Worm (Caenorhabditis elegans): ENCODE results near the gene sms-2.
A peak's percentile ranks its signal among the peaks of the same experiment; 100 is the strongest.

The sms-2 gene

ce11 chrX:957581-957980, 8.9 kb upstream of the sms-2 start, which contains the start of gene chil-10:
chil-10 (plus strand) TSS chrX:957881.
- no peak for TF ChIP-seq aly-1 (tag; optimal IDR thresholded peaks at IDR 0.05)
- TF ChIP-seq tra-4 (tag; optimal IDR thresholded peaks at IDR 0.05) = no peak
- no peak for TF ChIP-seq ceh-36 (tag; optimal IDR thresholded peaks at IDR 0.05)

- no peak for TF ChIP-seq aly-1 (tag; optimal IDR thresholded peaks at IDR 0.05)
- peak; percentile 38 for TF ChIP-seq hmg-4 (GFP tag; optimal IDR thresholded peaks at IDR 0.05)
Measured at ce11 chrX:954499-955061, 5.9 kb upstream of the sms-2 start, which contains the start of gene apm-3. apm-3 (plus strand) TSS chrX:954975.

ce11 chrX:952557-953083, 3.9 kb upstream of the sms-2 start:
- no peak for TF ChIP-seq ceh-36 (tag; optimal IDR thresholded peaks at IDR 0.05)
- peak; percentile 31 for TF ChIP-seq F13C5.2 (tag; optimal IDR thresholded peaks at IDR 0.05)

- no peak for TF ChIP-seq scrt-1 (GFP tag; IDR thresholded peaks at IDR 0.05)
Measured at ce11 chrX:950482-950881, 1.8 kb upstream of the sms-2 start, which contains the start of gene arr-1. arr-1 (plus strand) TSS chrX:950782.

DNA sequence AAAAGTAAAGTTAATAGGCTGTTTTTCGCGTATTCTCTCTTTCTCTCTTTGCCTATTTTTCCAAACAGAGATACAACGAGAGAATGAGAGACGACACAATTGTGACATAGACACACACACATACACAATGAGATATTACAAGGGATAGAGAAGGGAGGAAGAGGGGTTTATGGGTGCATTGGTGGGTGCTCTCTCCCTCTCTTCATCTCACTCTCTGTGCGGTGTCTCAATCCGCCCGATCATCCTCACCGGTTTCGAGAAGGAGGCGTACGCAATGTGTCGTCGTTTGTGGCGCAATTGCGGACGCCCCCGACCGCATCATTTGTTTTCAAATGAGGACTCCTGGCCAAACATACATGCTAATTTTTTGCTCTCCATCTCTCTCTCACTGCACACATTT, 783 bp upstream of the sms-2 start:
- TF ChIP-seq ceh-36 (tag; optimal IDR thresholded peaks at IDR 0.05) = peak; percentile 38
- TF ChIP-seq tbx-37 (GFP tag; conservative IDR thresholded peaks at IDR 0.05) = no peak
- peak; percentile 10 for TF ChIP-seq hnd-1 (tag; optimal IDR thresholded peaks at IDR 0.05)
- peak; percentile 67 for TF ChIP-seq aly-1 (tag; optimal IDR thresholded peaks at IDR 0.05)
- no peak for TF ChIP-seq ceh-13 (GFP tag; optimal IDR thresholded peaks at IDR 0.05)
- no peak for TF ChIP-seq ama-1 (optimal IDR thresholded peaks at IDR 0.05)
- TF ChIP-seq pes-1 (GFP tag; IDR thresholded peaks at IDR 0.05) = peak; percentile 23; the same call in 1 of the 2 replicates
- peak; percentile 68; the same call in 1 of the 2 replicates for TF ChIP-seq sea-1 (GFP tag; conservative IDR thresholded peaks at IDR 0.05)
- TF ChIP-seq F13C5.2 (tag; optimal IDR thresholded peaks at IDR 0.05) = peak; percentile 95
- peak; percentile 25; the same call in 1 of the 2 replicates for TF ChIP-seq tbx-11 (GFP tag; IDR thresholded peaks at IDR 0.05)
- no peak for TF ChIP-seq tra-4 (tag; optimal IDR thresholded peaks at IDR 0.05)
- peak; percentile 36 for TF ChIP-seq B0310.2 (tag; optimal IDR thresholded peaks at IDR 0.05)
- peak; percentile 98 for TF ChIP-seq hmg-4 (GFP tag; optimal IDR thresholded peaks at IDR 0.05)
- peak; percentile 69 for TF ChIP-seq ets-7 (tag; optimal IDR thresholded peaks at IDR 0.05)
- peak; percentile 57; the same call in 1 of the 2 replicates for TF ChIP-seq flt-1 (GFP tag; IDR thresholded peaks at IDR 0.05)
- TF ChIP-seq hmbx-1 (tag; optimal IDR thresholded peaks at IDR 0.05) = no peak
- peak; percentile 64 for TF ChIP-seq scrt-1 (GFP tag; IDR thresholded peaks at IDR 0.05)

DNA sequence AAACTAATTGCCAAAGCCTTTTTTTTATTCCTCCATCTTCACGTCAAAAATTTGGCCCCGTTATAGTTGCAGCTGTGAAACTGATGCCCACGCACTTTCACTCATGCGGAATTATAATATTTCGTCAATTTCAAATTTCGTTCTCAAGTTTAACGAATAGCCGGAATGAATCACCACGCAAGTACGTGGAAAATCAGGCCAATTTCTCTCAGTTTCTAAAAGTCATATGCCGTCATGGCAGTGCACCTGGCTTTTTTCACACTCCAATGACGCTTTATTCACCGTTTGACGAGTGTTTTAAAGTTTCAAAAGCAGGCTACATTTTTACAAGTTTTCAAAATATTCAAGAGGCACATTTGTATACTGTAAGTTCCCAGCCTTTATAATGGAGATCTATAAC, 798 bp downstream of the sms-2 start:
- TF ChIP-seq hmbx-1 (tag; optimal IDR thresholded peaks at IDR 0.05) (no peak), B0310.2 (tag; optimal IDR thresholded peaks at IDR 0.05) (no peak), sea-1 (GFP tag; conservative IDR thresholded peaks at IDR 0.05) (no peak), tbx-37 (GFP tag; conservative IDR thresholded peaks at IDR 0.05) (no peak), hnd-1 (tag; optimal IDR thresholded peaks at IDR 0.05) (no peak), pes-1 (GFP tag; IDR thresholded peaks at IDR 0.05) (no peak), ets-7 (tag; optimal IDR thresholded peaks at IDR 0.05) (no peak), F13C5.2 (tag; optimal IDR thresholded peaks at IDR 0.05) (no peak), tbx-11 (GFP tag; IDR thresholded peaks at IDR 0.05) (no peak), ceh-36 (tag; optimal IDR thresholded peaks at IDR 0.05) (no peak), scrt-1 (GFP tag; IDR thresholded peaks at IDR 0.05) (no peak), tra-4 (tag; optimal IDR thresholded peaks at IDR 0.05) (no peak), aly-1 (tag; optimal IDR thresholded peaks at IDR 0.05) (no peak), ceh-13 (GFP tag; optimal IDR thresholded peaks at IDR 0.05) (no peak), hmg-4 (GFP tag; optimal IDR thresholded peaks at IDR 0.05) (no peak), ama-1 (optimal IDR thresholded peaks at IDR 0.05) (no peak), flt-1 (GFP tag; IDR thresholded peaks at IDR 0.05) (no peak)

- no peak for TF ChIP-seq F13C5.2 (tag; optimal IDR thresholded peaks at IDR 0.05)
- TF ChIP-seq tbx-37 (GFP tag; conservative IDR thresholded peaks at IDR 0.05) = no peak
- no peak for TF ChIP-seq B0310.2 (tag; optimal IDR thresholded peaks at IDR 0.05)
- TF ChIP-seq hmbx-1 (tag; optimal IDR thresholded peaks at IDR 0.05) = no peak
- no peak for TF ChIP-seq ets-7 (tag; optimal IDR thresholded peaks at IDR 0.05)
- no peak for TF ChIP-seq hmg-4 (GFP tag; optimal IDR thresholded peaks at IDR 0.05)
- TF ChIP-seq tbx-11 (GFP tag; IDR thresholded peaks at IDR 0.05) = no peak
- TF ChIP-seq sea-1 (GFP tag; conservative IDR thresholded peaks at IDR 0.05) = no peak
- no peak for TF ChIP-seq hnd-1 (tag; optimal IDR thresholded peaks at IDR 0.05)
- TF ChIP-seq aly-1 (tag; optimal IDR thresholded peaks at IDR 0.05) = no peak
- TF ChIP-seq ceh-36 (tag; optimal IDR thresholded peaks at IDR 0.05) = no peak
- TF ChIP-seq ceh-13 (GFP tag; optimal IDR thresholded peaks at IDR 0.05) = no peak
- no peak for TF ChIP-seq scrt-1 (GFP tag; IDR thresholded peaks at IDR 0.05)
- TF ChIP-seq tra-4 (tag; optimal IDR thresholded peaks at IDR 0.05) = no peak
- TF ChIP-seq flt-1 (GFP tag; IDR thresholded peaks at IDR 0.05) = no peak
- no peak for TF ChIP-seq ama-1 (optimal IDR thresholded peaks at IDR 0.05)
- no peak for TF ChIP-seq pes-1 (GFP tag; IDR thresholded peaks at IDR 0.05)
Measured at ce11 chrX:945669-946068, 3.0 kb downstream of the sms-2 start.

ce11 chrX:943698-944097, 5.0 kb downstream of the sms-2 start:
- TF ChIP-seq flt-1 (GFP tag; IDR thresholded peaks at IDR 0.05) = 0 out of 2 replicates have a peak, but pooled peaks have one; percentile 39
- TF ChIP-seq pes-1 (GFP tag; IDR thresholded peaks at IDR 0.05) = peak; percentile 47; the same call in 1 of the 2 replicates

Measured in whole organism, early embryonic.